Fruit fly (Drosophila melanogaster): ENCODE results near the gene Rpp30.
A peak's percentile ranks its signal among the peaks of the same experiment; 100 is the strongest.

Gene Rpp30

dm6 chr2L:223867-224598 is 28.1 kb downstream of the Rpp30 start:
- no peak for TF ChIP-seq psq (optimal IDR thresholded peaks at IDR 0.05)
- no peak for TF ChIP-seq Myc (optimal IDR thresholded peaks at IDR 0.05)
- no peak for TF ChIP-seq ttk (optimal IDR thresholded peaks at IDR 0.05)
- no peak for TF ChIP-seq h (optimal IDR thresholded peaks at IDR 0.05)
- no peak for TF ChIP-seq insv (optimal IDR thresholded peaks at IDR 0.05)
- TF ChIP-seq Sin3A (optimal IDR thresholded peaks at IDR 0.05), result no peak

dm6 chr2L:223351-223750 is 28.8 kb downstream of the Rpp30 start:
- TF ChIP-seq Sin3A (optimal IDR thresholded peaks at IDR 0.05) (no peak), Myc (optimal IDR thresholded peaks at IDR 0.05) (no peak), h (optimal IDR thresholded peaks at IDR 0.05) (no peak), ttk (optimal IDR thresholded peaks at IDR 0.05) (no peak), psq (optimal IDR thresholded peaks at IDR 0.05) (no peak), insv (optimal IDR thresholded peaks at IDR 0.05) (peak; percentile 25)

dm6 chr2L:222867-223266 is 29.3 kb downstream of the Rpp30 start:
- TF ChIP-seq Myc (optimal IDR thresholded peaks at IDR 0.05) (no peak), insv (optimal IDR thresholded peaks at IDR 0.05) (no peak), psq (optimal IDR thresholded peaks at IDR 0.05) (no peak), h (optimal IDR thresholded peaks at IDR 0.05) (no peak), ttk (optimal IDR thresholded peaks at IDR 0.05) (no peak), Sin3A (optimal IDR thresholded peaks at IDR 0.05) (no peak)

dm6 chr2L:221939-222489 is 30.2 kb downstream of the Rpp30 start:
- no peak for TF ChIP-seq Sin3A (optimal IDR thresholded peaks at IDR 0.05)
- no peak for TF ChIP-seq Myc (optimal IDR thresholded peaks at IDR 0.05)
- no peak for TF ChIP-seq ttk (optimal IDR thresholded peaks at IDR 0.05)
- no peak for TF ChIP-seq psq (optimal IDR thresholded peaks at IDR 0.05)
- no peak for TF ChIP-seq h (optimal IDR thresholded peaks at IDR 0.05)
- no peak for TF ChIP-seq insv (optimal IDR thresholded peaks at IDR 0.05)

- no peak for TF ChIP-seq h (optimal IDR thresholded peaks at IDR 0.05)
- no peak for TF ChIP-seq psq (optimal IDR thresholded peaks at IDR 0.05)
- TF ChIP-seq ttk (optimal IDR thresholded peaks at IDR 0.05), result no peak
- TF ChIP-seq insv (optimal IDR thresholded peaks at IDR 0.05), result no peak
- TF ChIP-seq Sin3A (optimal IDR thresholded peaks at IDR 0.05), result no peak
- no peak for TF ChIP-seq Myc (optimal IDR thresholded peaks at IDR 0.05)
Measured at dm6 chr2L:221152-221551, 31.0 kb downstream of the Rpp30 start.

dm6 chr2L:220509-220908 is 31.7 kb downstream of the Rpp30 start:
- TF ChIP-seq Sin3A (optimal IDR thresholded peaks at IDR 0.05) (no peak), ttk (optimal IDR thresholded peaks at IDR 0.05) (no peak), insv (optimal IDR thresholded peaks at IDR 0.05) (no peak), h (optimal IDR thresholded peaks at IDR 0.05) (no peak), psq (optimal IDR thresholded peaks at IDR 0.05) (no peak), Myc (optimal IDR thresholded peaks at IDR 0.05) (no peak)

- TF ChIP-seq psq (optimal IDR thresholded peaks at IDR 0.05), result no peak
- TF ChIP-seq insv (optimal IDR thresholded peaks at IDR 0.05), result no peak
- no peak for TF ChIP-seq Sin3A (optimal IDR thresholded peaks at IDR 0.05)
- no peak for TF ChIP-seq h (optimal IDR thresholded peaks at IDR 0.05)
- no peak for TF ChIP-seq Myc (optimal IDR thresholded peaks at IDR 0.05)
- TF ChIP-seq ttk (optimal IDR thresholded peaks at IDR 0.05), result no peak
Measured at dm6 chr2L:219441-220033, 32.6 kb downstream of the Rpp30 start.

- no peak for TF ChIP-seq ttk (optimal IDR thresholded peaks at IDR 0.05)
- no peak for TF ChIP-seq insv (optimal IDR thresholded peaks at IDR 0.05)
- TF ChIP-seq Myc (optimal IDR thresholded peaks at IDR 0.05), result no peak
- TF ChIP-seq h (optimal IDR thresholded peaks at IDR 0.05), result no peak
- no peak for TF ChIP-seq psq (optimal IDR thresholded peaks at IDR 0.05)
- no peak for TF ChIP-seq Sin3A (optimal IDR thresholded peaks at IDR 0.05)
Measured at dm6 chr2L:207129-207813, 44.9 kb downstream of the Rpp30 start, which contains the start of the genes Tbc1d15-17 and CG11617. Gene Tbc1d15-17, plus strand, starts transcription at chr2L:207179. Gene CG11617, minus strand, starts transcription at chr2L:207297.

- no peak for TF ChIP-seq ttk (optimal IDR thresholded peaks at IDR 0.05)
Measured at dm6 chr2L:206556-206955, 45.6 kb downstream of the Rpp30 start.

- TF ChIP-seq ttk (optimal IDR thresholded peaks at IDR 0.05) (no peak), h (optimal IDR thresholded peaks at IDR 0.05) (no peak), Myc (optimal IDR thresholded peaks at IDR 0.05) (no peak), Sin3A (optimal IDR thresholded peaks at IDR 0.05) (no peak), psq (optimal IDR thresholded peaks at IDR 0.05) (no peak), insv (optimal IDR thresholded peaks at IDR 0.05) (no peak)
Measured at dm6 chr2L:204557-204956, 47.6 kb downstream of the Rpp30 start.

- no peak for TF ChIP-seq Myc (optimal IDR thresholded peaks at IDR 0.05)
- TF ChIP-seq h (optimal IDR thresholded peaks at IDR 0.05), result no peak
- no peak for TF ChIP-seq ttk (optimal IDR thresholded peaks at IDR 0.05)
- TF ChIP-seq Sin3A (optimal IDR thresholded peaks at IDR 0.05), result no peak
- no peak for TF ChIP-seq psq (optimal IDR thresholded peaks at IDR 0.05)
- no peak for TF ChIP-seq insv (optimal IDR thresholded peaks at IDR 0.05)
Measured at dm6 chr2L:203529-204127, 48.5 kb downstream of the Rpp30 start, which contains the start of gene mRpL10. Gene mRpL10, plus strand, starts transcription at chr2L:203779.

All from Kc167 (cell line).